Fruit fly (Drosophila melanogaster) whole organism, embryonic: ENCODE data around the gene CG6839.

Experiments used
- Antp ChIP-seq: fragments of 200-800 bp; sonication (Bioruptor generic); optimal IDR thresholded peaks from 3 replicates; lab custom pipeline; 2016; ENCODE audit warnings: missing biosample characterization, missing genetic modification characterization
- C15 ChIP-seq: fragments of 200-800 bp; sonication (Bioruptor generic); IDR thresholded peaks from 3 replicates; pipeline ENCODE4 v1.3.6; 2022; ENCODE audit warnings: missing biosample characterization, missing genetic modification characterization
- CG11398 ChIP-seq: fragments of 200-800 bp; sonication (Bioruptor generic); optimal IDR thresholded peaks from 2 replicates; lab custom pipeline; 2016; ENCODE audit warnings: missing biosample characterization, missing genetic modification characterization
- CG11456 ChIP-seq: fragments of 200-800 bp; sonication (Bioruptor generic); IDR thresholded peaks from 3 replicates; pipeline ENCODE4 v1.3.6; 2022; ENCODE audit warnings: missing biosample characterization, missing genetic modification characterization
- CG11695 ChIP-seq: fragments of 200-800 bp; sonication (Bioruptor generic); IDR thresholded peaks from 3 replicates; pipeline ENCODE4 v1.3.6; 2022; ENCODE audit warnings: missing biosample characterization, missing genetic modification characterization
- CG12104 ChIP-seq: fragments of 200-800 bp; sonication (Bioruptor generic); optimal IDR thresholded peaks from 3 replicates; lab custom pipeline; 2016; ENCODE audit warnings: missing biosample characterization, missing genetic modification characterization
- CG13624 ChIP-seq: fragments of 200-800 bp; sonication (Bioruptor generic); optimal IDR thresholded peaks from 2 replicates; lab custom pipeline; 2016; ENCODE audit warnings: missing biosample characterization, missing genetic modification characterization
- CG17359 ChIP-seq: fragments of 200-800 bp; sonication (Bioruptor generic); optimal IDR thresholded peaks from 3 replicates; lab custom pipeline; 2018; ENCODE audit warnings: missing biosample characterization, mild to moderate bottlenecking, missing genetic modification characterization, moderate library complexity
- CG17802 ChIP-seq: fragments of 200-800 bp; sonication (Bioruptor generic); optimal IDR thresholded peaks from 2 replicates; lab custom pipeline; 2018; ENCODE audit warnings: missing biosample characterization, mild to moderate bottlenecking, missing genetic modification characterization, moderate library complexity
- CG17912 ChIP-seq: fragments of 200-800 bp; sonication (Bioruptor generic); optimal IDR thresholded peaks from 2 replicates; lab custom pipeline; 2018; ENCODE audit warnings: missing biosample characterization, mild to moderate bottlenecking, missing genetic modification characterization
- CG18262 ChIP-seq: fragments of 200-800 bp; optimal IDR thresholded peaks from 3 replicates; lab custom pipeline; 2019; ENCODE audit warnings: missing biosample characterization, mild to moderate bottlenecking, missing genetic modification characterization, moderate library complexity
- CG2678 ChIP-seq: fragments of 200-800 bp; sonication (Bioruptor generic); optimal IDR thresholded peaks from 3 replicates; lab custom pipeline; 2019; ENCODE audit warnings: missing biosample characterization, mild to moderate bottlenecking, missing genetic modification characterization, moderate library complexity
- CG32767 ChIP-seq: fragments of 200-800 bp; sonication (Bioruptor generic); IDR thresholded peaks from 2 replicates; pipeline ENCODE4 v1.3.6; 2022; ENCODE audit warnings: missing biosample characterization, missing genetic modification characterization
- CG3281 ChIP-seq: fragments of 200-800 bp; sonication (Bioruptor generic); optimal IDR thresholded peaks from 3 replicates; lab custom pipeline; 2017; ENCODE audit warnings: missing biosample characterization, mild to moderate bottlenecking, missing genetic modification characterization
- CG33557 ChIP-seq: fragments of 200-800 bp; sonication (Bioruptor generic); optimal IDR thresholded peaks from 2 replicates; lab custom pipeline; 2019; ENCODE audit warnings: missing biosample characterization, mild to moderate bottlenecking, missing genetic modification characterization, moderate library complexity
- CG3838 ChIP-seq: fragments of 200-800 bp; sonication (Bioruptor generic); optimal IDR thresholded peaks from 3 replicates; lab custom pipeline; 2016; ENCODE audit warnings: missing biosample characterization, missing genetic modification characterization
- CG3847 ChIP-seq: fragments of 200-800 bp; sonication (Bioruptor generic); IDR thresholded peaks from 2 replicates; pipeline ENCODE4 v1.3.6; 2022; ENCODE audit warnings: missing biosample characterization, missing genetic modification characterization
- CG4424 ChIP-seq: fragments of 200-800 bp; sonication (Bioruptor generic); optimal IDR thresholded peaks from 3 replicates; lab custom pipeline; 2016; ENCODE audit warnings: missing biosample characterization, missing genetic modification characterization
- CG4854 ChIP-seq: fragments of 200-800 bp; sonication (Bioruptor generic); optimal IDR thresholded peaks from 2 replicates; lab custom pipeline; 2016; ENCODE audit warnings: missing biosample characterization, missing genetic modification characterization, inconsistent platforms
- CG7745 ChIP-seq: fragments of 200-800 bp; sonication (Bioruptor generic); optimal IDR thresholded peaks from 2 replicates; lab custom pipeline; 2018; ENCODE audit warnings: missing biosample characterization, mild to moderate bottlenecking, missing genetic modification characterization, moderate library complexity
- CG7786 ChIP-seq: fragments of 200-800 bp; sonication (Bioruptor generic); optimal IDR thresholded peaks from 2 replicates; lab custom pipeline; 2016; ENCODE audit warnings: missing biosample characterization, missing genetic modification characterization
- CG9437 ChIP-seq: fragments of 200-800 bp; sonication (Bioruptor generic); optimal IDR thresholded peaks from 2 replicates; lab custom pipeline; 2018; ENCODE audit warnings: missing biosample characterization, mild to moderate bottlenecking, missing genetic modification characterization
- E2f2 ChIP-seq: fragments of 200-800 bp; sonication (Bioruptor generic); IDR thresholded peaks from 2 replicates; pipeline ENCODE4 v1.3.6; 2022; ENCODE audit warnings: missing biosample characterization, missing genetic modification characterization
- Ets65A ChIP-seq: fragments of 200-800 bp; sonication (Bioruptor generic); peaks from one replicate; lab custom pipeline; 2016; ENCODE audit warnings: missing biosample characterization, missing genetic modification characterization
- Fer1 ChIP-seq: fragments of 200-800 bp; sonication (Bioruptor generic); optimal IDR thresholded peaks from 2 replicates; lab custom pipeline; 2017; ENCODE audit warnings: missing biosample characterization, mild to moderate bottlenecking, missing genetic modification characterization
- Hmr ChIP-seq: fragments of 200-800 bp; sonication (Bioruptor generic); optimal IDR thresholded peaks from 3 replicates; lab custom pipeline; 2017; ENCODE audit warnings: mild to moderate bottlenecking, missing biosample characterization, missing genetic modification reagents, missing genetic modification characterization
- Hr51 ChIP-seq, 2 experiments: fragments of 200-800 bp; sonication (Bioruptor generic); optimal IDR thresholded peaks; 2 replicates in 1 of 2; 3 replicates in 1 of 2; lab custom pipeline; 2016 to 2018; ENCODE audit warnings: missing biosample characterization in 2 of 2, missing genetic modification characterization in 2 of 2, mild to moderate bottlenecking in 1 of 2, moderate library complexity in 1 of 2
- Lpt ChIP-seq: fragments of >200 bp; optimal IDR thresholded peaks from 2 replicates; lab custom pipeline; 2018; ENCODE audit warnings: missing biosample characterization, missing genetic modification characterization
- PHDP ChIP-seq: fragments of 200-800 bp; sonication (Bioruptor generic); optimal IDR thresholded peaks from 3 replicates; lab custom pipeline; 2018; ENCODE audit warnings: missing biosample characterization, mild to moderate bottlenecking, missing genetic modification characterization, moderate library complexity
- Rfx ChIP-seq: fragments of 200-800 bp; sonication (Bioruptor generic); IDR thresholded peaks from 2 replicates; pipeline ENCODE4 v1.3.6; 2022; ENCODE audit warnings: missing biosample characterization, missing genetic modification characterization
- Scr ChIP-seq: fragments of 200-800 bp; sonication (Bioruptor generic); IDR thresholded peaks from 2 replicates; pipeline ENCODE4 v1.3.6; 2022; ENCODE audit warnings: missing biosample characterization, missing genetic modification characterization; ENCODE audit not compliant: partially characterized antibody
- Six4 ChIP-seq: fragments of 200-800 bp; sonication (Bioruptor generic); optimal IDR thresholded peaks from 2 replicates; lab custom pipeline; 2016; ENCODE audit warnings: missing biosample characterization, missing genetic modification characterization
- YL-1 ChIP-seq: fragments of 200-800 bp; sonication (Bioruptor generic); optimal IDR thresholded peaks from 3 replicates; lab custom pipeline; 2017; ENCODE audit warnings: missing biosample characterization, mild to moderate bottlenecking, missing genetic modification characterization
- bab2 ChIP-seq: fragments of 200-800 bp; sonication (Bioruptor generic); optimal IDR thresholded peaks from 2 replicates; lab custom pipeline; 2016; ENCODE audit warnings: missing biosample characterization, missing genetic modification characterization
- br ChIP-seq: fragments of >200 bp; optimal IDR thresholded peaks from 2 replicates; lab custom pipeline; 2017
- cg ChIP-seq: fragments of 200-800 bp; sonication (Bioruptor generic); optimal IDR thresholded peaks from 3 replicates; lab custom pipeline; 2019; ENCODE audit warnings: missing biosample characterization, mild to moderate bottlenecking, missing genetic modification characterization, moderate library complexity
- crol ChIP-seq: fragments of 200-800 bp; sonication (Bioruptor generic); IDR thresholded peaks from 2 replicates; pipeline ENCODE4 v1.3.6; 2022; ENCODE audit warnings: missing biosample characterization, missing genetic modification characterization
- cwo ChIP-seq: fragments of 200-800 bp; sonication (Bioruptor generic); optimal IDR thresholded peaks from 3 replicates; lab custom pipeline; 2017; ENCODE audit warnings: missing biosample characterization, missing genetic modification characterization, mild to moderate bottlenecking, moderate library complexity, missing genetic modification reagents
- dmrt99B ChIP-seq: fragments of 200-800 bp; sonication (Bioruptor generic); optimal IDR thresholded peaks from 2 replicates; lab custom pipeline; 2018; ENCODE audit warnings: missing biosample characterization, mild to moderate bottlenecking, missing genetic modification characterization, moderate library complexity
- grau ChIP-seq: fragments of 200-800 bp; optimal IDR thresholded peaks from 3 replicates; lab custom pipeline; 2019; ENCODE audit warnings: missing biosample characterization, mild to moderate bottlenecking, missing genetic modification characterization, moderate library complexity
- her ChIP-seq: fragments of 200-800 bp; sonication (Bioruptor generic); optimal IDR thresholded peaks from 2 replicates; lab custom pipeline; 2016; ENCODE audit warnings: missing biosample characterization, missing genetic modification characterization
- jumu ChIP-seq: fragments of 200-800 bp; sonication (Bioruptor generic); optimal IDR thresholded peaks from 3 replicates; lab custom pipeline; 2016; ENCODE audit warnings: missing biosample characterization, missing genetic modification characterization
- klu ChIP-seq: fragments of 200-800 bp; sonication (Bioruptor generic); IDR thresholded peaks from 2 replicates; pipeline ENCODE4 v1.3.6; 2022; ENCODE audit warnings: missing biosample characterization, missing genetic modification characterization
- lola ChIP-seq, 3 experiments: fragments of >200 bp in 2 of 3; fragments of 200-800 bp in 1 of 3; sonication (Bioruptor generic) in 1 of 3; optimal IDR thresholded peaks; 2 replicates each; lab custom pipeline; 2017 to 2019; ENCODE audit warnings: missing biosample characterization in 3 of 3, missing genetic modification characterization in 3 of 3, mild to moderate bottlenecking in 1 of 3, moderate library complexity in 1 of 3
- luna ChIP-seq: fragments of 200-800 bp; sonication (Bioruptor generic); optimal IDR thresholded peaks from 2 replicates; lab custom pipeline; 2016; ENCODE audit warnings: missing biosample characterization, missing genetic modification characterization
- mam ChIP-seq: fragments of 200-800 bp; sonication (Bioruptor generic); optimal IDR thresholded peaks from 3 replicates; lab custom pipeline; 2016; ENCODE audit warnings: missing biosample characterization, missing genetic modification characterization
- nom ChIP-seq: fragments of 200-800 bp; sonication (Bioruptor generic); optimal IDR thresholded peaks from 2 replicates; lab custom pipeline; 2017; ENCODE audit warnings: missing biosample characterization, missing genetic modification characterization, mild to moderate bottlenecking, moderate library complexity, missing genetic modification reagents
- repo ChIP-seq: fragments of 200-800 bp; sonication (Bioruptor generic); optimal IDR thresholded peaks from 2 replicates; lab custom pipeline; 2016; ENCODE audit warnings: missing biosample characterization, missing genetic modification characterization
- slbo ChIP-seq: fragments of 200-800 bp; sonication (Bioruptor generic); IDR thresholded peaks from 2 replicates; pipeline ENCODE4 v1.3.6; 2022; ENCODE audit warnings: missing biosample characterization, missing genetic modification characterization
- so ChIP-seq: fragments of 200-800 bp; sonication (Bioruptor generic); IDR thresholded peaks from 3 replicates; pipeline ENCODE4 v1.3.6; 2022; ENCODE audit warnings: missing biosample characterization, missing genetic modification characterization
- sob ChIP-seq: fragments of 200-800 bp; sonication (Bioruptor generic); IDR thresholded peaks from 2 replicates; pipeline ENCODE4 v1.3.6; 2022; ENCODE audit warnings: missing biosample characterization, missing genetic modification characterization
- unpg ChIP-seq: fragments of 200-800 bp; sonication (Bioruptor generic); optimal IDR thresholded peaks from 3 replicates; lab custom pipeline; 2018; ENCODE audit warnings: missing biosample characterization, mild to moderate bottlenecking, missing genetic modification characterization, moderate library complexity
- vvl ChIP-seq: fragments of 200-800 bp; sonication (Bioruptor generic); IDR thresholded peaks from 2 replicates; pipeline ENCODE4 v1.3.6; 2022; ENCODE audit warnings: missing biosample characterization, missing genetic modification characterization

Gene CG6839

dm6 chr3L:18895079-18895478 is 22.3 kb upstream of the CG6839 start (continued):
- TF ChIP-seq CG4854 (GFP tag; lab: Kevin White, UChicago): no peak
- peak; percentile 1 for TF ChIP-seq PHDP (tag; lab: Kevin White, UChicago)
- TF ChIP-seq CG3281 (GFP tag; lab: Kevin White, UChicago): no peak
- TF ChIP-seq repo (GFP tag; lab: Kevin White, UChicago): no peak
- no peak for TF ChIP-seq grau (tag; lab: Kevin White, UChicago)
- no peak for TF ChIP-seq Six4 (GFP tag; lab: Kevin White, UChicago)
- no peak for TF ChIP-seq Ets65A (GFP tag; lab: Kevin White, UChicago)
- TF ChIP-seq slbo: no peak
- TF ChIP-seq so (GFP tag; lab: Robert Waterston, UW): 0 out of 3 replicates have a peak, but pooled peaks have one; percentile 22
- TF ChIP-seq Hr51 (GFP tag; optimal IDR thresholded peaks at IDR 0.05; lab: Kevin White, UChicago): no peak
- no peak for TF ChIP-seq bab2 (GFP tag; lab: Kevin White, UChicago)
- no peak for TF ChIP-seq Lpt (GFP tag; lab: Kevin White, UChicago)
- TF ChIP-seq CG13624 (GFP tag; lab: Kevin White, UChicago): no peak
- TF ChIP-seq dmrt99B: no peak
- no peak for TF ChIP-seq CG17802 (tag; lab: Kevin White, UChicago)
- TF ChIP-seq br: no peak
- no peak for TF ChIP-seq CG7786 (GFP tag; lab: Kevin White, UChicago)
- TF ChIP-seq mam (GFP tag; lab: Kevin White, UChicago): no peak
- TF ChIP-seq CG32767 (GFP tag; lab: Robert Waterston, UW): no peak
- peak; percentile 31 for TF ChIP-seq CG17359 (tag; lab: Kevin White, UChicago)
- no peak for TF ChIP-seq unpg
- no peak for TF ChIP-seq CG4424 (GFP tag; lab: Kevin White, UChicago)
- TF ChIP-seq CG18262: no peak
- no peak for TF ChIP-seq YL-1 (GFP tag; lab: Kevin White, UChicago)
- no peak for TF ChIP-seq luna (GFP tag; lab: Kevin White, UChicago)
- TF ChIP-seq sob (GFP tag; lab: Robert Waterston, UW): no peak
- no peak for TF ChIP-seq CG11398 (GFP tag; lab: Kevin White, UChicago)
- TF ChIP-seq CG3847: no peak
- no peak for TF ChIP-seq klu (GFP tag; lab: Robert Waterston, UW)
- no peak for TF ChIP-seq CG33557 (GFP tag; lab: Kevin White, UChicago)
- TF ChIP-seq CG17912: no peak
- TF ChIP-seq CG7745: no peak
- TF ChIP-seq crol (GFP tag; lab: Robert Waterston, UW): no peak; the same call in 1 of the 2 replicates
- no peak for TF ChIP-seq lola (GFP tag; optimal IDR thresholded peaks at IDR 0.05; lab: Kevin White, UChicago)
- TF ChIP-seq CG12104 (GFP tag; lab: Kevin White, UChicago): no peak
- no peak for TF ChIP-seq C15 (GFP tag; lab: Robert Waterston, UW)
- no peak for TF ChIP-seq jumu (GFP tag; lab: Kevin White, UChicago)
- TF ChIP-seq CG3838 (GFP tag; lab: Kevin White, UChicago): no peak
- TF ChIP-seq Rfx (GFP tag; lab: Robert Waterston, UW): no peak
- TF ChIP-seq her (GFP tag; lab: Kevin White, UChicago): no peak
- TF ChIP-seq cg (GFP tag; lab: Kevin White, UChicago): peak; percentile 48
- TF ChIP-seq E2f2: no peak
- TF ChIP-seq CG11456 (GFP tag; lab: Robert Waterston, UW): no peak
- TF ChIP-seq Antp (GFP tag; lab: Kevin White, UChicago): no peak
- peak; percentile 15 for TF ChIP-seq Fer1
- no peak for TF ChIP-seq Scr (GFP tag; lab: Robert Waterston, UW)
- TF ChIP-seq CG2678 (tag; lab: Kevin White, UChicago): peak; percentile 9
- TF ChIP-seq nom: no peak
- no peak for TF ChIP-seq CG11695 (GFP tag; lab: Robert Waterston, UW)
- TF ChIP-seq CG9437 (GFP tag; lab: Kevin White, UChicago): no peak
- TF ChIP-seq Hmr: no peak
- no peak for TF ChIP-seq vvl (GFP tag; lab: Robert Waterston, UW)
- TF ChIP-seq cwo (GFP tag; lab: Kevin White, UChicago): peak; percentile 70
